Worm (Caenorhabditis elegans): ENCODE data around the gene F13D11.3.

DNA sequence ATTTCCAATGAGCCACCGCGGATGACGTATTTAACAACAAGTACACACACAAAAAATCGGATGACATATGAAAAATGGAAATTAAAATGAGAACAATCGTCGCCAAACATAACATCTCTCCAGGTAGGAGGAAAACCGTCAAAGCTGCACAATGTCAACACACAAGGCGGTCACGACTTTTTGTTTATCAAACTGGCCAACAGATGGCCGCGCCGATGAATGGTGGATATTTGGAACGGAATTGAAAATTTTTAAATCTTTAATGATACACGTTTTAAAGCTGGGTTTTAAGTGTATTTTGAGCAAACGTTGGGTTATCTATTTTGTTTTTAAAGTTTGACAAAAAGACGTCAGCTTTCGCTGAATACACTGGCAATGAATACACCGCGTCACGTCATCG, 24.4 kb downstream of the F13D11.3 start:
- no peak for TF ChIP-seq ceh-43 (GFP tag; optimal IDR thresholded peaks at IDR 0.05)
- TF ChIP-seq ceh-83 (GFP tag; optimal IDR thresholded peaks at IDR 0.05), result no peak
- TF ChIP-seq M03D4.4 (tag; optimal IDR thresholded peaks at IDR 0.05), result no peak
- TF ChIP-seq lin-32 (GFP tag; optimal IDR thresholded peaks at IDR 0.05), result no peak
- no peak for TF ChIP-seq snpc-4 (tag; optimal IDR thresholded peaks at IDR 0.05)
- TF ChIP-seq unc-39 (tag; optimal IDR thresholded peaks at IDR 0.05), result no peak
- TF ChIP-seq unc-62 (GFP tag; optimal IDR thresholded peaks at IDR 0.05), result no peak
- TF ChIP-seq mls-2 (tag; optimal IDR thresholded peaks at IDR 0.05), result no peak
- no peak for TF ChIP-seq nhr-76 (tag; optimal IDR thresholded peaks at IDR 0.05)
- TF ChIP-seq lsy-2 (tag; optimal IDR thresholded peaks at IDR 0.05), result no peak
- no peak for TF ChIP-seq ztf-11 (tag; optimal IDR thresholded peaks at IDR 0.05)
- TF ChIP-seq nhr-12 (tag; optimal IDR thresholded peaks at IDR 0.05), result no peak
- no peak for TF ChIP-seq nhr-28 (tag; optimal IDR thresholded peaks at IDR 0.05)
